Worm (Caenorhabditis elegans) whole organism, L3 larva: ENCODE data around the gene cnc-11.

Experiments used
- R02D3.7 ChIP-seq: fragments of 150-350 bp; optimal IDR thresholded peaks from 2 replicates; lab custom pipeline; 2014; ENCODE audit warnings: missing biosample characterization, missing genetic modification characterization
- ZK546.5 ChIP-seq: sonication (generic microtip); optimal IDR thresholded peaks from 2 replicates; lab custom pipeline; 2017; ENCODE audit warnings: missing biosample characterization, missing genetic modification characterization
- aly-2 ChIP-seq: fragments of 150-350 bp; optimal IDR thresholded peaks from 2 replicates; lab custom pipeline; 2014; ENCODE audit warnings: missing biosample characterization, missing genetic modification characterization
- ama-1 ChIP-seq: fragments of 150-350 bp; optimal IDR thresholded peaks from 2 replicates; lab custom pipeline; 2018
- ceh-16 ChIP-seq: sonication (generic microtip); optimal IDR thresholded peaks from 2 replicates; lab custom pipeline; 2017; ENCODE audit warnings: missing biosample characterization, missing genetic modification characterization
- ceh-28 ChIP-seq: fragments of 150-350 bp; optimal IDR thresholded peaks from 2 replicates; lab custom pipeline; 2014; ENCODE audit warnings: missing biosample characterization, missing genetic modification reagents, missing genetic modification characterization
- ceh-82 ChIP-seq: fragments of 150-350 bp; optimal IDR thresholded peaks from 2 replicates; lab custom pipeline; 2014; ENCODE audit warnings: missing biosample characterization, missing genetic modification characterization
- ceh-9 ChIP-seq: sonication (generic microtip); optimal IDR thresholded peaks from 2 replicates; lab custom pipeline; 2018; ENCODE audit warnings: missing biosample characterization, missing genetic modification characterization
- daf-12 ChIP-seq: fragments of 150-350 bp; optimal IDR thresholded peaks from 2 replicates; lab custom pipeline; 2014; ENCODE audit warnings: missing biosample characterization, missing genetic modification reagents, missing genetic modification characterization
- egl-27 ChIP-seq: sonication (generic microtip); optimal IDR thresholded peaks from 4 replicates; lab custom pipeline; 2017; ENCODE audit warnings: missing biosample characterization, missing genetic modification reagents, missing genetic modification characterization
- egl-5 ChIP-seq: fragments of 150-350 bp; optimal IDR thresholded peaks from 2 replicates; lab custom pipeline; 2017; ENCODE audit warnings: missing biosample characterization, missing genetic modification reagents, missing genetic modification characterization, inconsistent platforms
- elt-1 ChIP-seq: fragments of 150-350 bp; optimal IDR thresholded peaks from 2 replicates; lab custom pipeline; 2014; ENCODE audit warnings: missing biosample characterization, missing genetic modification characterization
- elt-2 ChIP-seq: sonication (generic microtip); optimal IDR thresholded peaks from 2 replicates; lab custom pipeline; 2016; ENCODE audit warnings: missing genetic modification reagents, mild to moderate bottlenecking, missing genetic modification characterization, missing compliant biosample characterization
- elt-3 ChIP-seq, 3 experiments: fragments of 150-350 bp in 1 of 3; sonication (generic microtip) in 2 of 3; optimal IDR thresholded peaks; 2 replicates in 2 of 3; 4 replicates in 1 of 3; lab custom pipeline; 2014 to 2017; ENCODE audit warnings: missing biosample characterization in 3 of 3, missing genetic modification characterization in 3 of 3
- eor-1 ChIP-seq, 2 experiments: fragments of 150-350 bp; optimal IDR thresholded peaks; 2 replicates each; lab custom pipeline; 2014 to 2018; ENCODE audit warnings: missing biosample characterization in 2 of 2, missing genetic modification characterization in 2 of 2
- fkh-10 ChIP-seq: sonication (generic microtip); optimal IDR thresholded peaks from 2 replicates; lab custom pipeline; 2017; ENCODE audit warnings: missing biosample characterization, missing genetic modification reagents, missing genetic modification characterization
- fkh-2 ChIP-seq: fragments of 150-350 bp; optimal IDR thresholded peaks from 2 replicates; lab custom pipeline; 2014; ENCODE audit warnings: missing biosample characterization, missing genetic modification reagents, missing genetic modification characterization
- fos-1 ChIP-seq: fragments of 150-350 bp; optimal IDR thresholded peaks from 2 replicates; lab custom pipeline; 2014; ENCODE audit warnings: missing biosample characterization, missing genetic modification characterization
- hmg-11 ChIP-seq: sonication (generic microtip); optimal IDR thresholded peaks from 2 replicates; lab custom pipeline; 2016; ENCODE audit warnings: missing genetic modification characterization, missing compliant biosample characterization
- jun-1 ChIP-seq: fragments of 150-350 bp; optimal IDR thresholded peaks from 2 replicates; lab custom pipeline; 2014; ENCODE audit warnings: missing biosample characterization, missing genetic modification reagents, missing genetic modification characterization
- lin-15B ChIP-seq: fragments of 150-350 bp; optimal IDR thresholded peaks from 2 replicates; lab custom pipeline; 2014; ENCODE audit warnings: missing biosample characterization, missing genetic modification characterization
- lin-39 ChIP-seq: fragments of 150-350 bp; optimal IDR thresholded peaks from 2 replicates; lab custom pipeline; 2018; ENCODE audit warnings: missing biosample characterization, missing genetic modification reagents, missing genetic modification characterization
- lsy-12 ChIP-seq: sonication (generic microtip); optimal IDR thresholded peaks from 2 replicates; lab custom pipeline; 2016; ENCODE audit warnings: mild to moderate bottlenecking, missing genetic modification characterization, missing compliant biosample characterization
- mdl-1 ChIP-seq: fragments of 150-350 bp; optimal IDR thresholded peaks from 2 replicates; lab custom pipeline; 2014; ENCODE audit warnings: missing biosample characterization, missing genetic modification characterization
- mml-1 ChIP-seq: fragments of 150-350 bp; sonication (generic microtip); optimal IDR thresholded peaks from 3 replicates; lab custom pipeline; 2014; ENCODE audit warnings: missing biosample characterization, missing genetic modification characterization
- nfya-1 ChIP-seq: sonication (generic microtip); optimal IDR thresholded peaks from 2 replicates; lab custom pipeline; 2017; ENCODE audit warnings: missing genetic modification characterization, mild to moderate bottlenecking, missing compliant biosample characterization, antibody characterized with exemption, moderate library complexity; ENCODE audit not compliant: insufficient read depth
- nhr-11 ChIP-seq: fragments of 150-350 bp; optimal IDR thresholded peaks from 2 replicates; lab custom pipeline; 2014; ENCODE audit warnings: missing biosample characterization, missing genetic modification characterization
- nhr-12 ChIP-seq: fragments of 150-350 bp; optimal IDR thresholded peaks from 2 replicates; lab custom pipeline; 2014; ENCODE audit warnings: missing biosample characterization, missing genetic modification characterization
- nhr-23 ChIP-seq: fragments of 150-350 bp; optimal IDR thresholded peaks from 2 replicates; lab custom pipeline; 2014; ENCODE audit warnings: missing biosample characterization, missing genetic modification reagents, missing genetic modification characterization
- nhr-237 ChIP-seq: fragments of 150-350 bp; optimal IDR thresholded peaks from 2 replicates; lab custom pipeline; 2014; ENCODE audit warnings: missing biosample characterization, missing genetic modification characterization
- nhr-25 ChIP-seq: sonication (generic microtip); optimal IDR thresholded peaks from 2 replicates; lab custom pipeline; 2017; ENCODE audit warnings: missing biosample characterization, missing genetic modification characterization
- nhr-28 ChIP-seq: fragments of 150-350 bp; optimal IDR thresholded peaks from 2 replicates; lab custom pipeline; 2014; ENCODE audit warnings: missing biosample characterization, missing genetic modification characterization
- nhr-43 ChIP-seq: sonication (generic microtip); optimal IDR thresholded peaks from 2 replicates; lab custom pipeline; 2016; ENCODE audit warnings: mild to moderate bottlenecking, missing genetic modification characterization, missing compliant biosample characterization; ENCODE audit not compliant: poor library complexity, severe bottlenecking
- nhr-67 ChIP-seq: fragments of 150-350 bp; optimal IDR thresholded peaks from 2 replicates; lab custom pipeline; 2014; ENCODE audit warnings: missing biosample characterization, missing genetic modification characterization
- nhr-76 ChIP-seq: fragments of 150-350 bp; sonication (generic microtip); optimal IDR thresholded peaks from 5 replicates; lab custom pipeline; 2014; ENCODE audit warnings: missing biosample characterization, missing genetic modification characterization
- nhr-77 ChIP-seq: fragments of 150-350 bp; optimal IDR thresholded peaks from 2 replicates; lab custom pipeline; 2014; ENCODE audit warnings: missing biosample characterization, missing genetic modification characterization
- pha-4 ChIP-seq: fragments of 150-350 bp; optimal IDR thresholded peaks from 2 replicates; lab custom pipeline; 2014; ENCODE audit warnings: missing biosample characterization, missing genetic modification reagents, missing genetic modification characterization
- pqm-1 ChIP-seq: fragments of 150-350 bp; optimal IDR thresholded peaks from 2 replicates; lab custom pipeline; 2017; ENCODE audit warnings: missing biosample characterization, missing genetic modification characterization, inconsistent platforms
- sea-2 ChIP-seq: fragments of 150-350 bp; sonication (generic microtip); optimal IDR thresholded peaks from 4 replicates; lab custom pipeline; 2014; ENCODE audit warnings: missing biosample characterization, missing genetic modification reagents, missing genetic modification characterization
- skn-1 ChIP-seq: fragments of 150-350 bp; optimal IDR thresholded peaks from 2 replicates; lab custom pipeline; 2014; ENCODE audit warnings: missing biosample characterization, missing genetic modification characterization
- snpc-4 ChIP-seq: fragments of 150-350 bp; optimal IDR thresholded peaks from 2 replicates; lab custom pipeline; 2014; ENCODE audit warnings: missing biosample characterization, missing genetic modification characterization
- tbx-2 ChIP-seq: sonication (generic microtip); optimal IDR thresholded peaks from 2 replicates; lab custom pipeline; 2016; ENCODE audit warnings: mild to moderate bottlenecking, missing genetic modification characterization, missing compliant biosample characterization
- unc-39 ChIP-seq: sonication (generic microtip); optimal IDR thresholded peaks from 4 replicates; lab custom pipeline; 2017; ENCODE audit warnings: missing biosample characterization, missing genetic modification characterization
- unc-62 ChIP-seq: fragments of 150-350 bp; sonication (generic microtip); optimal IDR thresholded peaks from 4 replicates; lab custom pipeline; 2014; ENCODE audit warnings: missing biosample characterization, missing genetic modification reagents, missing genetic modification characterization
- zag-1 ChIP-seq: fragments of 150-350 bp; optimal IDR thresholded peaks from 2 replicates; lab custom pipeline; 2014; ENCODE audit warnings: missing biosample characterization, missing genetic modification characterization
- ztf-11 ChIP-seq: fragments of 150-350 bp; optimal IDR thresholded peaks from 2 replicates; lab custom pipeline; 2014; ENCODE audit warnings: missing biosample characterization, missing genetic modification characterization
- ztf-4 ChIP-seq: fragments of 150-350 bp; optimal IDR thresholded peaks from 2 replicates; lab custom pipeline; 2014; ENCODE audit warnings: missing biosample characterization, missing genetic modification characterization

Gene cnc-11

ce11 chrV:1472569-1472968 lies 30.4 kb downstream of the cnc-11 start:
- TF ChIP-seq lin-39 (tag; lab: Kevin White, UChicago) (peak; percentile 7), zag-1 (tag; lab: Kevin White, UChicago) (no peak), nhr-25 (peak; percentile 57)

- no peak for TF ChIP-seq elt-3 (tag; optimal IDR thresholded peaks at IDR 0.05; lab: Kevin White, UChicago)
- no peak for TF ChIP-seq ztf-4
- TF ChIP-seq nhr-43 (tag; lab: Kevin White, UChicago) = peak; percentile 9
- TF ChIP-seq nhr-11 (tag; lab: Kevin White, UChicago) = no peak
- TF ChIP-seq nhr-237 (tag; lab: Kevin White, UChicago) = no peak
- no peak for TF ChIP-seq ceh-9
- TF ChIP-seq fos-1 (tag; lab: Kevin White, UChicago) = no peak
- TF ChIP-seq nhr-25 = no peak
- peak; percentile 43 for TF ChIP-seq lin-15B (tag; lab: Kevin White, UChicago)
- no peak for TF ChIP-seq ceh-28 (tag; lab: Kevin White, UChicago)
- TF ChIP-seq pqm-1 = no peak
- no peak for TF ChIP-seq mdl-1 (tag; lab: Kevin White, UChicago)
- no peak for TF ChIP-seq nhr-67 (tag; lab: Kevin White, UChicago)
- no peak for TF ChIP-seq R02D3.7
- no peak for TF ChIP-seq mml-1 (tag; lab: Kevin White, UChicago)
- no peak for TF ChIP-seq nhr-12 (tag; lab: Kevin White, UChicago)
- peak; percentile 54 for TF ChIP-seq lsy-12
- TF ChIP-seq hmg-11 = peak; percentile 92
- no peak for TF ChIP-seq aly-2 (tag; lab: Kevin White, UChicago)
- peak; percentile 8 for TF ChIP-seq snpc-4 (tag; lab: Kevin White, UChicago)
- peak; percentile 47 for TF ChIP-seq unc-62 (GFP tag; lab: Kevin White, UChicago)
- peak; percentile 89 for TF ChIP-seq nfya-1 (tag; lab: Kevin White, UChicago)
- TF ChIP-seq ZK546.5 (tag; lab: Kevin White, UChicago) = no peak
- TF ChIP-seq skn-1 (tag; lab: Kevin White, UChicago) = no peak
- no peak for TF ChIP-seq fkh-2 (tag; lab: Kevin White, UChicago)
- TF ChIP-seq egl-27 (tag; lab: Kevin White, UChicago) = no peak
- peak; percentile 57 for TF ChIP-seq elt-2
- TF ChIP-seq fkh-10 = peak; percentile 21
- TF ChIP-seq egl-5 = peak; percentile 17
- no peak for TF ChIP-seq unc-39 (tag; lab: Kevin White, UChicago)
- TF ChIP-seq nhr-76 (tag; lab: Kevin White, UChicago) = no peak
- no peak for TF ChIP-seq jun-1 (tag; lab: Kevin White, UChicago)
- TF ChIP-seq tbx-2 (tag; lab: Kevin White, UChicago) = no peak
- no peak for TF ChIP-seq ceh-16 (tag; lab: Kevin White, UChicago)
- TF ChIP-seq nhr-23 (tag; lab: Kevin White, UChicago) = no peak
- TF ChIP-seq nhr-77 (tag; lab: Kevin White, UChicago) = no peak
- TF ChIP-seq elt-1 (tag; lab: Kevin White, UChicago) = peak; percentile 10
- peak; percentile 24 for TF ChIP-seq lin-39 (tag; lab: Kevin White, UChicago)
- peak; percentile 75 for TF ChIP-seq pha-4 (tag; lab: Kevin White, UChicago)
- no peak for TF ChIP-seq ztf-11 (tag; lab: Kevin White, UChicago)
- peak; percentile 60 for TF ChIP-seq ama-1 (lab: Kevin White, UChicago)
- no peak for TF ChIP-seq sea-2 (GFP tag; lab: Kevin White, UChicago)
- no peak for TF ChIP-seq nhr-28 (tag; lab: Kevin White, UChicago)
- no peak for TF ChIP-seq daf-12 (tag; lab: Kevin White, UChicago)
- TF ChIP-seq eor-1 (tag; optimal IDR thresholded peaks at IDR 0.05; lab: Kevin White, UChicago) = no peak
- no peak for TF ChIP-seq zag-1 (tag; lab: Kevin White, UChicago)
- no peak for TF ChIP-seq ceh-82
These were observed 32.5 kb downstream of the cnc-11 start, which contains the start of the genes F53E2.2 and unc-60 for ce11 chrV:1474486-1475125. F53E2.2 (plus strand) TSS chrV:1475086. unc-60 (plus strand) TSS chrV:1475086.
